Fruit fly (Drosophila melanogaster) S2 (cell line): ENCODE measurements around the gene Pglym87.
A peak's percentile ranks its signal among the peaks of the same experiment; 100 is the strongest.

ENCODE experiments used
- CG8478 ChIP-seq: fragments of >200 bp; optimal IDR thresholded peaks from 2 replicates; lab custom pipeline; 2018
- CTCF ChIP-seq, 2 experiments: fragments of >200 bp; optimal IDR thresholded peaks; 2 replicates each; lab custom pipeline; 2018

dm6 chr3R:12222093-12222492 lies 10.4 kb downstream of the Pglym87 start, which contains the start of gene Rsbp15:
- TF ChIP-seq CG8478 (lab: Kevin White, UChicago) (no peak), CTCF (optimal IDR thresholded peaks at IDR 0.05; lab: Kevin White, UChicago) (peak; percentile 86 to 91)
